Fruit fly (Drosophila melanogaster) whole organism, adult: ENCODE data around the gene Ddrgk1.

ENCODE experiments used
- CG11617 ChIP-seq: fragments of 200-800 bp; sonication (Bioruptor generic); optimal IDR thresholded peaks from 2 replicates; lab custom pipeline; 2017; ENCODE audit warnings: mild to moderate bottlenecking, missing biosample characterization, missing genetic modification reagents, missing genetic modification characterization
- CG12768 ChIP-seq: fragments of 200-800 bp; sonication (Bioruptor generic); optimal IDR thresholded peaks from 2 replicates; lab custom pipeline; 2017; ENCODE audit warnings: missing biosample characterization, missing genetic modification characterization, mild to moderate bottlenecking, moderate library complexity, missing genetic modification reagents
- CG1620 ChIP-seq: fragments of 200-800 bp; sonication (Bioruptor generic); optimal IDR thresholded peaks from 2 replicates; lab custom pipeline; 2016; ENCODE audit warnings: missing biosample characterization, missing genetic modification characterization
- CG33017 ChIP-seq: fragments of 200-800 bp; sonication (Bioruptor generic); optimal IDR thresholded peaks from 2 replicates; lab custom pipeline; 2018; ENCODE audit warnings: missing biosample characterization, mild to moderate bottlenecking, missing genetic modification characterization, moderate library complexity
- Clk ChIP-seq: fragments of 200-800 bp; sonication (Bioruptor generic); optimal IDR thresholded peaks from 2 replicates; lab custom pipeline; 2017; ENCODE audit warnings: missing biosample characterization, missing genetic modification characterization
- Hr96 ChIP-seq: fragments of 200-800 bp; sonication (Bioruptor generic); optimal IDR thresholded peaks from 2 replicates; lab custom pipeline; 2016; ENCODE audit warnings: missing biosample characterization, missing genetic modification characterization
- Mnt ChIP-seq: fragments of 200-800 bp; sonication (Bioruptor generic); optimal IDR thresholded peaks from 2 replicates; lab custom pipeline; 2016; ENCODE audit warnings: missing biosample characterization, mild to moderate bottlenecking, missing genetic modification characterization
- cnc ChIP-seq, 2 experiments: fragments of >200 bp; optimal IDR thresholded peaks; 2 replicates each; lab custom pipeline; 2017
- kay ChIP-seq: fragments of 200-800 bp; sonication (Bioruptor generic); peaks from one replicate; lab custom pipeline; 2016; ENCODE audit warnings: missing biosample characterization, missing genetic modification characterization, borderline replicate concordance
- ovo ChIP-seq: fragments of 200-800 bp; sonication (Bioruptor generic); optimal IDR thresholded peaks from 2 replicates; lab custom pipeline; 2016; ENCODE audit warnings: missing biosample characterization, missing genetic modification characterization
- toe ChIP-seq: fragments of 200-800 bp; sonication (Bioruptor generic); optimal IDR thresholded peaks from 2 replicates; lab custom pipeline; 2016; ENCODE audit warnings: missing biosample characterization, missing genetic modification characterization

- TF ChIP-seq kay (GFP tag; lab: Kevin White, UChicago) (no peak), cnc (optimal IDR thresholded peaks at IDR 0.05; lab: Kevin White, UChicago) (no peak), CG12768 (GFP tag; lab: Kevin White, UChicago) (no peak), CG33017 (tag; lab: Kevin White, UChicago) (peak; percentile 51), CG1620 (GFP tag; lab: Kevin White, UChicago) (no peak), ovo (no peak), toe (GFP tag; lab: Kevin White, UChicago) (no peak), CG11617 (GFP tag; lab: Kevin White, UChicago) (peak; percentile 39), Clk (no peak), Hr96 (no peak), Mnt (GFP tag; lab: Kevin White, UChicago) (no peak)
These were observed 8.6 kb upstream of the Ddrgk1 start for dm6 chr3R:21206327-21206728.
